Worm (Caenorhabditis elegans) whole organism, late embryonic: ENCODE data around the gene C13A2.12.

Source experiments
- F13H6.1 ChIP-seq: sonication (generic microtip); optimal IDR thresholded peaks from 2 replicates; lab custom pipeline; 2016; ENCODE audit warnings: missing genetic modification characterization, missing compliant biosample characterization
- ceh-31 ChIP-seq: sonication (generic microtip); optimal IDR thresholded peaks from 2 replicates; lab custom pipeline; 2016; ENCODE audit warnings: missing genetic modification characterization, missing compliant biosample characterization
- ets-4 ChIP-seq: sonication (generic microtip); optimal IDR thresholded peaks from 2 replicates; lab custom pipeline; 2016; ENCODE audit warnings: missing genetic modification characterization, missing compliant biosample characterization
- fkh-10 ChIP-seq: fragments of 150-350 bp; optimal IDR thresholded peaks from 2 replicates; lab custom pipeline; 2014; ENCODE audit warnings: missing biosample characterization, missing genetic modification reagents, missing genetic modification characterization
- lim-6 ChIP-seq: sonication (generic microtip); optimal IDR thresholded peaks from 2 replicates; lab custom pipeline; 2016; ENCODE audit warnings: missing genetic modification characterization, missing compliant biosample characterization
- lin-11 ChIP-seq: fragments of 200-800 bp; sonication (Bioruptor generic); optimal IDR thresholded peaks from 2 replicates; lab custom pipeline; 2018; ENCODE audit warnings: mild to moderate bottlenecking, missing genetic modification characterization, missing compliant biosample characterization
- nfya-1 ChIP-seq: sonication (generic microtip); optimal IDR thresholded peaks from 2 replicates; lab custom pipeline; 2017; ENCODE audit warnings: missing genetic modification characterization, mild to moderate bottlenecking, missing compliant biosample characterization, antibody characterized with exemption, moderate library complexity
- pag-3 ChIP-seq: sonication (generic microtip); optimal IDR thresholded peaks from 2 replicates; lab custom pipeline; 2016; ENCODE audit warnings: missing compliant biosample characterization, missing genetic modification characterization, borderline replicate concordance
- pha-4 ChIP-seq: fragments of 150-350 bp; optimal IDR thresholded peaks from 2 replicates; lab custom pipeline; 2018; ENCODE audit warnings: missing biosample characterization, missing genetic modification reagents, missing genetic modification characterization
- pqm-1 ChIP-seq: sonication (generic microtip); optimal IDR thresholded peaks from 2 replicates; lab custom pipeline; 2016; ENCODE audit warnings: missing genetic modification characterization, missing compliant biosample characterization

DNA sequence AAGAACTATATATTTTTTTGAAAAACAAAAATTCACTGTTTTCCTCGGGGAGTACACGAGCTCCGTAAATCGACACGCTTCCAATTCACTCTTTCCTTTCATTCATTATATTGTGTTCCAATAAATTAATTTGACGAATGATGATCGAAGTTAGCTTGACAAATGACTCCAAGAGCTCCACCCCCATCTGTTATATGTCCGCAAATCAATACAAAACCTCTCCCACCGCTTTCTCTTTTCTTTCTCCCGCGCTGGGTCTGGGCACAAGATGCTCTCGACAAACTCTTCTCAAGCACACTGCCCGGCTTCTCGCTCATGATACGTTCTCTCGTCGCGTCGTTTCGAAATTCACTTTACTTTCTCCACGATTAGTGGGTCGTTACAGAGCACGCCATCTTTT is 35.1 kb upstream of the C13A2.12 start, which contains the start of gene C13F10.1:
- no peak for TF ChIP-seq pqm-1 (tag; lab: Kevin White, UChicago)
- peak; percentile 22 for TF ChIP-seq nfya-1 (tag; lab: Kevin White, UChicago)
- no peak for TF ChIP-seq pha-4 (tag; lab: Kevin White, UChicago)
- no peak for TF ChIP-seq fkh-10 (GFP tag; lab: Kevin White, UChicago)
- no peak for TF ChIP-seq pag-3 (tag; lab: Kevin White, UChicago)
- TF ChIP-seq lim-6: no peak
- no peak for TF ChIP-seq ets-4 (tag; lab: Kevin White, UChicago)
- TF ChIP-seq F13H6.1 (tag; lab: Kevin White, UChicago): no peak
- TF ChIP-seq ceh-31 (tag; lab: Kevin White, UChicago): peak; percentile 16
- TF ChIP-seq lin-11 (tag; lab: Kevin White, UChicago): no peak
